Worm (Caenorhabditis elegans): ENCODE measurements around the gene Y57G7A.11.

Y57G7A.11 gene

DNA sequence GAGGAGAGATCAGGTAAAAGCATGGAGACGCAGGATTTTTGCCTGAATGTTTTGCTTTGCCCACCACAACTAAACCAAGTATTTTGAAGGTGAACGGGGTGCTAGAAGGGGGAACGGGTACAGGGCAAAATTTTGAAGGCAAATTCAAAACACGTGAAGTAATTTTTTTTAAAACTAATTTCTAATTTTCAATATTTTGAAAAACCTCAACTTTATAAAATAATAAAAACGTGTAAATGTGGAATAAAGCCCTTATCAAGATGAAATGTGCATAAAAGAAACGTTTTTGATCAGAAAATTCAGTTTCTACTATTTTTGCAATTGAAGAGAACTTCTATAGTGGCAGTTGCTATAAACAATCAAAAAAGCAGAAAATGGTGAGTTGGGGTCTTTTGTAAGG lies 21.0 kb downstream of the Y57G7A.11 start, which contains the start of gene clec-119:
TSS of gene clec-119 (plus strand) at position 301 of the 400 bp plus-strand sequence.
- no peak for TF ChIP-seq C34B4.2 (tag; optimal IDR thresholded peaks at IDR 0.05)
- no peak for TF ChIP-seq egl-27 (tag; optimal IDR thresholded peaks at IDR 0.05)
- no peak for TF ChIP-seq mef-2 (tag; optimal IDR thresholded peaks at IDR 0.05)
- no peak for TF ChIP-seq C16A3.4 (tag; optimal IDR thresholded peaks at IDR 0.05)
- TF ChIP-seq dsc-1 (tag; optimal IDR thresholded peaks at IDR 0.05), result no peak
- TF ChIP-seq nhr-28 (tag; optimal IDR thresholded peaks at IDR 0.05), result no peak
- TF ChIP-seq nhr-76 (tag; optimal IDR thresholded peaks at IDR 0.05), result no peak
- TF ChIP-seq elt-3 (tag; optimal IDR thresholded peaks at IDR 0.05), result no peak
- TF ChIP-seq nhr-20 (tag; optimal IDR thresholded peaks at IDR 0.05), result no peak
- TF ChIP-seq ets-5 (GFP tag; IDR thresholded peaks at IDR 0.05), result no peak
- no peak for TF ChIP-seq elt-2 (tag; optimal IDR thresholded peaks at IDR 0.05)
- TF ChIP-seq nhr-85 (tag), result no peak
- TF ChIP-seq dpl-1 (GFP tag; optimal IDR thresholded peaks at IDR 0.05), result no peak
- no peak for TF ChIP-seq fkh-10 (GFP tag; optimal IDR thresholded peaks at IDR 0.05)
- no peak for TF ChIP-seq ztf-11 (tag; optimal IDR thresholded peaks at IDR 0.05)
- TF ChIP-seq unc-98 (GFP tag; IDR thresholded peaks at IDR 0.05), result no peak
- no peak for TF ChIP-seq efl-1 (optimal IDR thresholded peaks at IDR 0.05)
- no peak for TF ChIP-seq efl-1 (GFP tag; optimal IDR thresholded peaks at IDR 0.05 in 1 of 2)

DNA sequence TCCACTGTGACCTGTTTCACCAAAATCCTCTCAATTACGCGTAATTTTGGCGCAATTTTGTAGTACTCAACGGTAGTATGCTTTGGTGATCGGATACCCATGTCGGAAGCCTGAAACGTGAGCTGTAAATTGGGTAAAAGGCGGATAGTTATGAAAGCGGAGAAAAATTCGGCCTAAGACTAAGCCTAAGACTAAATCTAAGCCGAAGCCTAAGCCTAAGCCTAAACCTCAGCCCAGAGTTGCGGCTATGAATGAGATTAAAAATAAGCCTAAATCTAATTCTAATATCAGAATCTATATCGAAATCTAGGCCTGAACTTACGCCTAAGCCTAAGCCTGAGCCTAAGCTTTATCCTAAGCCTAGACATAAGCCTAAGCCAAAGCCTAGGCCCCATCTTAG lies 24.4 kb downstream of the Y57G7A.11 start, which contains the start of gene lin-42:
TSS of gene lin-42 (minus strand) at position 101 of the 400 bp plus-strand sequence.
- TF ChIP-seq ceh-90 (tag; optimal IDR thresholded peaks at IDR 0.05), result no peak
- no peak for TF ChIP-seq swsn-7 (tag; optimal IDR thresholded peaks at IDR 0.05)
- TF ChIP-seq unc-30 (tag; optimal IDR thresholded peaks at IDR 0.05), result no peak
- no peak for TF ChIP-seq unc-86 (tag; optimal IDR thresholded peaks at IDR 0.05)
- no peak for TF ChIP-seq nhr-84 (tag; optimal IDR thresholded peaks at IDR 0.05)

DNA sequence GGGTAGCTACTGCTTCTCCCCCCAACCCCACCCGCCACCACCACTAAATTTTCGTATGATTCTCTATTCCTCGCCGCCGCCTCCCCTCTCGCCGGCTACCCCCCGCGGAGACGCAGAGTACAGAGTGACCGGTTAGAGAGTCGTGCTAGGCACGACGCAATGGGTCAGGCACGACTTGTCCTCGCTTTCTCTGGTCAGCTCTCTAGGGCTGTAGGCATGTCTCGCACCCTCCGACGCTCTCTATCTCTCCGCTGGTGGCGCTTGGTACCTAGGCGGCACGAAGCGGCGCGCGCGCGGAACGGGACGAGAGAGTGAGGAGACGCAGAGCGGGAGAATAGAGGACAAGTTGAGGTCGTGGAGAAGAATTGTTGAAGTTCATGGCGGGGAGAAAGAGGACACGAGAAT lies 29.8 kb downstream of the Y57G7A.11 start:
- peak; percentile 94 for TF ChIP-seq nhr-85 (tag)
- TF ChIP-seq unc-62 (GFP tag; optimal IDR thresholded peaks at IDR 0.05), result no peak
- TF ChIP-seq tbx-2 (tag; optimal IDR thresholded peaks at IDR 0.05), result peak; percentile 79
- peak; percentile 29 for TF ChIP-seq fos-1 (tag; optimal IDR thresholded peaks at IDR 0.05)
- TF ChIP-seq dpl-1 (GFP tag; optimal IDR thresholded peaks at IDR 0.05), result peak in 2 of 3 experiments; percentile 10 to 13
- peak; percentile 11 for TF ChIP-seq sup-37 (GFP tag; optimal IDR thresholded peaks at IDR 0.05)
- peak; percentile 82 for TF ChIP-seq nhr-47 (tag; optimal IDR thresholded peaks at IDR 0.05)
- no peak for TF ChIP-seq C16A3.4 (tag; optimal IDR thresholded peaks at IDR 0.05)
- TF ChIP-seq lin-14 (GFP tag; optimal IDR thresholded peaks at IDR 0.05), result peak; percentile 91
- TF ChIP-seq fkh-8 (tag; optimal IDR thresholded peaks at IDR 0.05), result peak; percentile 64
- TF ChIP-seq unc-30 (tag; optimal IDR thresholded peaks at IDR 0.05), result no peak
- peak in 1 of 2 experiments; percentile 57 for TF ChIP-seq ztf-11 (tag; optimal IDR thresholded peaks at IDR 0.05)
- TF ChIP-seq mep-1 (tag; optimal IDR thresholded peaks at IDR 0.05), result peak; percentile 57
- TF ChIP-seq ztf-4 (tag; optimal IDR thresholded peaks at IDR 0.05), result peak; percentile 91
- peak; percentile 80 for TF ChIP-seq nhr-90 (tag; optimal IDR thresholded peaks at IDR 0.05; ENCODE audit: poor library complexity)
- TF ChIP-seq aly-2 (tag; optimal IDR thresholded peaks at IDR 0.05), result no peak
- no peak for TF ChIP-seq alr-1 (tag; optimal IDR thresholded peaks at IDR 0.05; ENCODE audit: borderline replicate concordance)
- peak; percentile 83 for TF ChIP-seq jun-1 (tag; optimal IDR thresholded peaks at IDR 0.05)
- TF ChIP-seq nhr-12 (tag; optimal IDR thresholded peaks at IDR 0.05), result no peak
- TF ChIP-seq efl-1 (optimal IDR thresholded peaks at IDR 0.05), result peak; percentile 56 to 78
- peak in 1 of 2 experiments; percentile 28 for TF ChIP-seq efl-1 (GFP tag; optimal IDR thresholded peaks at IDR 0.05 in 1 of 2)
- TF ChIP-seq fkh-10 (GFP tag; optimal IDR thresholded peaks at IDR 0.05), result peak; percentile 46
- TF ChIP-seq ceh-88 (GFP tag; IDR thresholded peaks at IDR 0.05), result no peak
- peak; percentile 58 to 59 for TF ChIP-seq lsy-2 (tag; optimal IDR thresholded peaks at IDR 0.05)
- peak; percentile 26 for TF ChIP-seq irx-1 (tag; optimal IDR thresholded peaks at IDR 0.05)
- peak; percentile 45 for TF ChIP-seq egl-13 (tag; optimal IDR thresholded peaks at IDR 0.05)
- TF ChIP-seq nhr-19 (GFP tag; conservative IDR thresholded peaks at IDR 0.05), result peak; percentile 59
- TF ChIP-seq xbp-1 (tag; optimal IDR thresholded peaks at IDR 0.05), result peak; percentile 41
- TF ChIP-seq C04F5.9 (tag; optimal IDR thresholded peaks at IDR 0.05), result peak; percentile 34
- peak; percentile 70 for TF ChIP-seq unc-86 (tag; optimal IDR thresholded peaks at IDR 0.05)
- peak; percentile 84 for TF ChIP-seq nhr-71 (tag; optimal IDR thresholded peaks at IDR 0.05)
- peak; percentile 75 for TF ChIP-seq rnt-1 (tag; optimal IDR thresholded peaks at IDR 0.05)
- TF ChIP-seq blmp-1 (tag; optimal IDR thresholded peaks at IDR 0.05), result peak; percentile 85
- peak; percentile 73 for TF ChIP-seq snu-23 (GFP tag; optimal IDR thresholded peaks at IDR 0.05)
- peak; percentile 55 for TF ChIP-seq skn-1 (tag; optimal IDR thresholded peaks at IDR 0.05)
- peak; percentile 38 for TF ChIP-seq ceh-8 (GFP tag; optimal IDR thresholded peaks at IDR 0.05)

Measured in whole organism, L1 larva.